Worm (Caenorhabditis elegans) whole organism, L2 larva: ENCODE data around the gene C16B8.2.

ENCODE experiments used
- Y55F3AM.14 ChIP-seq: fragments of 200-800 bp; sonication (Bioruptor generic); optimal IDR thresholded peaks from 2 replicates; lab custom pipeline; 2018; ENCODE audit warnings: mild to moderate bottlenecking, missing genetic modification characterization, missing compliant biosample characterization
- aly-2 ChIP-seq: fragments of 150-350 bp; optimal IDR thresholded peaks from 2 replicates; lab custom pipeline; 2014; ENCODE audit warnings: missing biosample characterization, missing genetic modification characterization
- unc-62 ChIP-seq: fragments of 150-350 bp; optimal IDR thresholded peaks from 2 replicates; lab custom pipeline; 2014; ENCODE audit warnings: missing biosample characterization, missing genetic modification reagents, missing genetic modification characterization
- ztf-4 ChIP-seq: fragments of 150-350 bp; optimal IDR thresholded peaks from 2 replicates; lab custom pipeline; 2014; ENCODE audit warnings: missing biosample characterization, missing genetic modification characterization

DNA sequence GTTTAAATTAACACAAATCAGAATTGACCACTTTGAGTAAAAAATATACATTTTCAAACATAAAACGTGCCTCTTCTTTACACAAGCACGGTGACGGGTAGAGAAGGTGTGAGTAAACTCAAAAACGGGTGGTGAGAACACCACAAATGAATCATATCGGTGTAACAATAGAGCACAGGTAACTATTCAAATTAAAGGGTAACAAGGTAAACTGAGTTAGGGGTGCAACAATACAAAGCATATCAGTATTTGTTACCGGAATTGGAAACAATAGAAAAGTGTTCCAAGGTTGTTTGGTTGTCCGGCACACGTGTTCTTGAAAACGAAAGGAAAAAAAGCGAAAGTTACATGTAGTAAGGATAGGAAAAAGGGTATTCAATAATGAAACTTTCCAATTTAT is 16.1 kb upstream of the C16B8.2 start:
- TF ChIP-seq unc-62 (GFP tag; lab: Kevin White, UChicago) (no peak), ztf-4 (tag; lab: Kevin White, UChicago) (no peak), aly-2 (tag; lab: Kevin White, UChicago) (no peak), Y55F3AM.14 (GFP tag; lab: Kevin White, UChicago) (no peak)
